Fruit fly (Drosophila melanogaster): ENCODE results near the gene Edg84A.

dm6 chr3R:6687219-6687618, 3.0 kb downstream of the Edg84A start:
- TF ChIP-seq eg (GFP tag; IDR thresholded peaks at IDR 0.05), result no peak
- TF ChIP-seq Lpt (GFP tag; optimal IDR thresholded peaks at IDR 0.05), result no peak
- TF ChIP-seq Smox (GFP tag; optimal IDR thresholded peaks at IDR 0.05), result no peak
- TF ChIP-seq CG6792 (GFP tag; optimal IDR thresholded peaks at IDR 0.05), result no peak
- no peak for TF ChIP-seq CG15336 (GFP tag; IDR thresholded peaks at IDR 0.05)
- TF ChIP-seq CG11902 (GFP tag; optimal IDR thresholded peaks at IDR 0.05), result no peak
